Worm (Caenorhabditis elegans): Measurements from ENCODE around the gene srx-13.

The srx-13 gene

ce11 chrIV:1070383-1070782, 48.1 kb downstream of the srx-13 start:
- no peak for TF ChIP-seq hlh-15 (tag; optimal IDR thresholded peaks at IDR 0.05)
- TF ChIP-seq unc-3 (GFP tag; conservative IDR thresholded peaks at IDR 0.05): no peak
- TF ChIP-seq unc-3 (tag; optimal IDR thresholded peaks at IDR 0.05): no peak
- TF ChIP-seq F13H6.1 (tag; optimal IDR thresholded peaks at IDR 0.05): peak; percentile 93
- TF ChIP-seq unc-42 (tag; optimal IDR thresholded peaks at IDR 0.05): peak; percentile 36
- peak; percentile 54 for TF ChIP-seq ceh-18 (tag; optimal IDR thresholded peaks at IDR 0.05)
- TF ChIP-seq ceh-31 (tag; optimal IDR thresholded peaks at IDR 0.05): peak; percentile 59
- peak; percentile 9 for TF ChIP-seq tbx-2 (tag; optimal IDR thresholded peaks at IDR 0.05)
- TF ChIP-seq nfya-1 (tag; optimal IDR thresholded peaks at IDR 0.05): peak; percentile 34

ce11 chrIV:1068730-1069244, 49.7 kb downstream of the srx-13 start:
- TF ChIP-seq ceh-22 (tag; optimal IDR thresholded peaks at IDR 0.05) (no peak), ceh-9 (tag; optimal IDR thresholded peaks at IDR 0.05) (no peak), lin-11 (tag; optimal IDR thresholded peaks at IDR 0.05) (no peak), nfya-1 (tag; optimal IDR thresholded peaks at IDR 0.05) (no peak), C08G9.2 (tag; optimal IDR thresholded peaks at IDR 0.05) (no peak), hlh-30 (tag; optimal IDR thresholded peaks at IDR 0.05; ENCODE audit: insufficient read depth) (no peak), fax-1 (tag; optimal IDR thresholded peaks at IDR 0.05) (no peak), tbx-7 (tag; optimal IDR thresholded peaks at IDR 0.05) (no peak), sdc-2 (tag; optimal IDR thresholded peaks at IDR 0.05) (no peak), unc-3 (GFP tag; conservative IDR thresholded peaks at IDR 0.05) (no peak), unc-3 (tag; optimal IDR thresholded peaks at IDR 0.05) (no peak), mec-3 (tag; optimal IDR thresholded peaks at IDR 0.05; ENCODE audit: borderline replicate concordance) (no peak), ceh-30 (tag; optimal IDR thresholded peaks at IDR 0.05) (no peak), pha-4 (tag; optimal IDR thresholded peaks at IDR 0.05) (no peak), ceh-24 (tag; optimal IDR thresholded peaks at IDR 0.05) (no peak), pqm-1 (tag; optimal IDR thresholded peaks at IDR 0.05) (no peak)

DNA sequence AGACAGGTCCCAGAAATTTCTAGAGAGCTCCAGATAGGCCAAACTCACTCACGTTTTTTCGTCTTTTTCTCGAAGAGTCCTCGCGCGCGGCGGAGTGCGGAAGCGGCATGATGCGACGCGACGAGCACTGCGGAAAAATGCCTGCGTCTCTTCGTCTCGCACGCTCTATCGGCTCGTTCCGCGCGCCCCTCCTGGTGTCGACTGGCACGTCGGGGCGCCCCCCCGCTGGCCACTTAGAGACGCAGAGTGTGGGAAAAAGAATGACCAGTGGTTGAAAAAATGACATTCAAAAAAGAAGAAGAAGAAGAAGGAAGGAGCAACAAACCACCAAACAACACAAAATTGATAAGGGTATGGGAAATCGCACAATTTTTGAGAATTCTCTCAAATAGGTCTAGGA, 51.0 kb downstream of the srx-13 start, which contains the start of gene znf-782:
znf-782 (minus strand) TSS at position 96 of the 400 bp plus-strand sequence.
- TF ChIP-seq ceh-19 (GFP tag; optimal IDR thresholded peaks at IDR 0.05) (peak; percentile 39), ceh-34 (tag; optimal IDR thresholded peaks at IDR 0.05) (peak; percentile 75), ceh-14 (tag; optimal IDR thresholded peaks at IDR 0.05) (peak; percentile 32), rnt-1 (tag; optimal IDR thresholded peaks at IDR 0.05) (peak; percentile 20), C38D4.7 (GFP tag; optimal IDR thresholded peaks at IDR 0.05) (no peak), F13H6.1 (tag; optimal IDR thresholded peaks at IDR 0.05) (peak; percentile 68), nhr-11 (tag; optimal IDR thresholded peaks at IDR 0.05) (no peak), dmd-4 (tag; optimal IDR thresholded peaks at IDR 0.05; ENCODE audit: borderline replicate concordance) (no peak), ets-4 (tag; optimal IDR thresholded peaks at IDR 0.05) (peak; percentile 51), sdc-2 (tag; optimal IDR thresholded peaks at IDR 0.05) (peak; percentile 2), C08G9.2 (tag; optimal IDR thresholded peaks at IDR 0.05) (peak; percentile 50), eyg-1 (tag; optimal IDR thresholded peaks at IDR 0.05) (no peak), unc-42 (tag; optimal IDR thresholded peaks at IDR 0.05) (peak; percentile 20), ceh-31 (tag; optimal IDR thresholded peaks at IDR 0.05) (peak; percentile 43), ref-2 (tag; optimal IDR thresholded peaks at IDR 0.05) (peak; percentile 44), ceh-2 (tag; optimal IDR thresholded peaks at IDR 0.05) (peak; percentile 35), tbx-2 (tag; optimal IDR thresholded peaks at IDR 0.05) (peak; percentile 41)

- TF ChIP-seq elt-4 (tag; optimal IDR thresholded peaks at IDR 0.05): no peak
- TF ChIP-seq sox-2 (GFP tag; IDR thresholded peaks at IDR 0.05): no peak
- TF ChIP-seq ceh-48 (tag; optimal IDR thresholded peaks at IDR 0.05): no peak
- no peak for TF ChIP-seq odd-2 (tag; optimal IDR thresholded peaks at IDR 0.05)
- TF ChIP-seq madf-2 (tag; optimal IDR thresholded peaks at IDR 0.05): no peak
- no peak for TF ChIP-seq pat-9 (tag; optimal IDR thresholded peaks at IDR 0.05)
- TF ChIP-seq nhr-232 (tag; optimal IDR thresholded peaks at IDR 0.05): no peak
- no peak for TF ChIP-seq ceh-2 (tag; optimal IDR thresholded peaks at IDR 0.05)
- TF ChIP-seq tbx-2 (tag; optimal IDR thresholded peaks at IDR 0.05): no peak
- TF ChIP-seq ceh-34 (tag; optimal IDR thresholded peaks at IDR 0.05): no peak
- no peak for TF ChIP-seq ztf-16 (tag; optimal IDR thresholded peaks at IDR 0.05)
- no peak for TF ChIP-seq ttx-3 (tag; optimal IDR thresholded peaks at IDR 0.05)
- TF ChIP-seq sdc-2 (tag; optimal IDR thresholded peaks at IDR 0.05): no peak
- no peak for TF ChIP-seq dmd-4 (tag; optimal IDR thresholded peaks at IDR 0.05; ENCODE audit: borderline replicate concordance)
- TF ChIP-seq pax-1 (tag; optimal IDR thresholded peaks at IDR 0.05): no peak
These were observed 52.9 kb downstream of the srx-13 start for ce11 chrIV:1065569-1065968.

All from whole organism, late embryonic.